Worm (Caenorhabditis elegans): ENCODE results near the gene npp-18.
A peak's percentile ranks its signal among the peaks of the same experiment; 100 is the strongest.

DNA sequence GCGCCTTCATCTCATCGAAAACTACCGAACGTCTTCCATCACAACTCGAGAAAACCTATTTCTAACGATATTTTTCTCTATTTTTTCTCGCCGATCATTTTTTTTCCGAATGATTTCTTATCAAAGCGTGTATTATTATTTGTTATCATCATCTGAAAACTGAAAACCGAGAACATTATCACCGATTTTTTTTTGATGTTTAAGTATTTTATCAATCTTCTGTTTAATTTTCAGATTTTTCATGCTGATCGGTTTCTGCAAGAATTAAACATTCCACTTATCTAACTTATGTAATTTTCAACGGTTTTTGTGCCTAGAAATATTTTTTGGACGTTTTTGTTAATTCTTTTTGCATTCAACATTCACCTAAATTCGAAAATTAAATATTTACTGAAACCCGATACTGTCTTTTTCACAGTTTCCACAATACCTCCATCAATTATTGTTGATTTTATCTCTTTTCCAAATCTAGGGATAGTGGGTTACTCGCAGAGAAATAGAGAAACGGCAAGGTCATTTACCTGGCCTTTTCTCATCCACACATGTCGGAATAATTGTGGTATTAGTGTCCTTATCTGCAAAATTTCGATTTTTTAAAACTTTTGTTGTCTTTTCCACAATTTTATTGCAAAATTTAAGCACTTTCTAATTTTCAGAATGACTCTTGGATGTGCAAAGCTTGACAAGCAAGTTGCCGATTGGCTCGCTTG is 2.2 kb downstream of the npp-18 start, which contains the start of gene pgm-2:
- TF ChIP-seq unc-98 (GFP tag; IDR thresholded peaks at IDR 0.05) (no peak), nhr-12 (tag; optimal IDR thresholded peaks at IDR 0.05) (no peak), lin-39 (tag; optimal IDR thresholded peaks at IDR 0.05) (no peak), nhr-28 (tag; optimal IDR thresholded peaks at IDR 0.05) (no peak), jun-1 (tag; optimal IDR thresholded peaks at IDR 0.05) (no peak), sox-4 (tag; optimal IDR thresholded peaks at IDR 0.05) (no peak), blmp-1 (tag; optimal IDR thresholded peaks at IDR 0.05) (peak; percentile 61), nhr-237 (tag; optimal IDR thresholded peaks at IDR 0.05) (no peak)

Measured in whole organism, L1 larva.